Worm (Caenorhabditis elegans): Measurements from ENCODE around the gene C44B7.11.

DNA sequence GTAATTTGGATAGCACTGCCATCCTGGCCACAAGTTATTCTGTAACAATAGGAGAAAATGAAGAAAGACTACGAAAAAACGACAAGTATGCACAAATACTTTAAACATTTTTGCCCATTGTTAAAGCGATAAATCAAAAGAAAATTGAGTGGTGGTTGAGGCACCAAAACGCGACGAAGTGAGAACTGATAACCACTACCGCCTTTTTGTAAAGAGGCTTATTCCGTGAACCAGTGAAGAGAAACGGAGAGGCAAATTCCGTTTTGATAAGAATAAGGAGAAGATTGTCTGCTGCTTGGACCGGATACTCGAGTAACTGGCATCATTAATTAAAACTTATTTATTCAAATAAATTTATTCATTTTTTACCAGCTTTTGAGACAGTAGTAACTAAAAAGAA is 13.6 kb downstream of the C44B7.11 start, which contains the start of gene pmp-1:
- TF ChIP-seq W03F9.2 (tag; optimal IDR thresholded peaks at IDR 0.05), result no peak
- TF ChIP-seq him-1 (tag; optimal IDR thresholded peaks at IDR 0.05), result no peak

All from whole organism, L4/young adult.